Fruit fly (Drosophila melanogaster) whole organism, embryonic: ENCODE data around the gene Ilp7.

Experiments
- Atf6 ChIP-seq: fragments of 200-800 bp; sonication (Bioruptor generic); IDR thresholded peaks from 2 replicates; pipeline ENCODE4 v1.3.6; 2022; ENCODE audit warnings: missing biosample characterization, missing genetic modification characterization
- CG11247 ChIP-seq: fragments of 200-800 bp; sonication (Bioruptor generic); IDR thresholded peaks from 2 replicates; pipeline ENCODE4 v1.3.6; 2022; ENCODE audit warnings: missing biosample characterization, missing genetic modification characterization
- CG12391 ChIP-seq: fragments of 200-800 bp; sonication (Bioruptor generic); optimal IDR thresholded peaks from 3 replicates; lab custom pipeline; 2018; ENCODE audit warnings: missing biosample characterization, mild to moderate bottlenecking, missing genetic modification characterization, moderate library complexity
- CG13296 ChIP-seq: fragments of 200-800 bp; sonication (Bioruptor generic); optimal IDR thresholded peaks from 3 replicates; lab custom pipeline; 2018; ENCODE audit warnings: missing biosample characterization, mild to moderate bottlenecking, missing genetic modification characterization
- CG13894 ChIP-seq: fragments of 200-800 bp; sonication (Bioruptor generic); optimal IDR thresholded peaks from 3 replicates; lab custom pipeline; 2018; ENCODE audit warnings: missing biosample characterization, mild to moderate bottlenecking, missing genetic modification characterization, moderate library complexity
- CG14965 ChIP-seq: fragments of 200-800 bp; sonication (Bioruptor generic); optimal IDR thresholded peaks from 2 replicates; lab custom pipeline; 2016; ENCODE audit warnings: missing biosample characterization, missing genetic modification characterization, borderline replicate concordance
- CG15601 ChIP-seq: fragments of 200-800 bp; sonication (Bioruptor generic); optimal IDR thresholded peaks from 3 replicates; lab custom pipeline; 2019; ENCODE audit warnings: missing biosample characterization, mild to moderate bottlenecking, missing genetic modification characterization, moderate library complexity
- CG17328 ChIP-seq: fragments of 200-800 bp; sonication (Bioruptor generic); IDR thresholded peaks from 2 replicates; pipeline ENCODE4 v1.3.6; 2022; ENCODE audit warnings: missing biosample characterization, missing genetic modification characterization
- CG17802 ChIP-seq: fragments of 200-800 bp; sonication (Bioruptor generic); optimal IDR thresholded peaks from 2 replicates; lab custom pipeline; 2018; ENCODE audit warnings: missing biosample characterization, mild to moderate bottlenecking, missing genetic modification characterization, moderate library complexity
- CG1792 ChIP-seq: fragments of 200-800 bp; sonication (Bioruptor generic); optimal IDR thresholded peaks from 2 replicates; lab custom pipeline; 2016; ENCODE audit warnings: missing biosample characterization, missing genetic modification characterization
- CG2129 ChIP-seq: fragments of 200-800 bp; sonication (Bioruptor generic); IDR thresholded peaks from 2 replicates; pipeline ENCODE4 v1.3.6; 2022; ENCODE audit warnings: missing biosample characterization, missing genetic modification characterization; ENCODE audit not compliant: partially characterized antibody
- CG5180 ChIP-seq: fragments of 200-800 bp; sonication (Bioruptor generic); optimal IDR thresholded peaks from 3 replicates; lab custom pipeline; 2017; ENCODE audit warnings: missing biosample characterization, missing genetic modification characterization, mild to moderate bottlenecking, moderate library complexity, missing genetic modification reagents
- CG5245 ChIP-seq: fragments of 200-800 bp; sonication (Bioruptor generic); optimal IDR thresholded peaks from 3 replicates; lab custom pipeline; 2016; ENCODE audit warnings: missing biosample characterization, missing genetic modification characterization
- CG8944 ChIP-seq: fragments of 200-800 bp; sonication (Bioruptor generic); optimal IDR thresholded peaks from 3 replicates; lab custom pipeline; 2016; ENCODE audit warnings: missing biosample characterization, missing genetic modification characterization
- Chrac-16 ChIP-seq: fragments of 200-800 bp; sonication (Bioruptor generic); optimal IDR thresholded peaks from 3 replicates; lab custom pipeline; 2016; ENCODE audit warnings: missing biosample characterization, missing genetic modification characterization
- Dek ChIP-seq: fragments of 200-800 bp; sonication (Bioruptor generic); optimal IDR thresholded peaks from 3 replicates; lab custom pipeline; 2019; ENCODE audit warnings: missing biosample characterization, mild to moderate bottlenecking, missing genetic modification characterization, moderate library complexity
- Dip2 ChIP-seq: fragments of 200-800 bp; sonication (Bioruptor generic); IDR thresholded peaks from 2 replicates; pipeline ENCODE4 v1.3.6; 2022; ENCODE audit warnings: missing biosample characterization, missing genetic modification characterization
- Doc2 ChIP-seq: fragments of 200-800 bp; sonication (Bioruptor generic); IDR thresholded peaks from 2 replicates; pipeline ENCODE4 v1.3.6; 2022; ENCODE audit warnings: missing biosample characterization, missing genetic modification characterization
- E2f2 ChIP-seq: fragments of 200-800 bp; sonication (Bioruptor generic); IDR thresholded peaks from 2 replicates; pipeline ENCODE4 v1.3.6; 2022; ENCODE audit warnings: missing biosample characterization, missing genetic modification characterization
- HLH54F ChIP-seq: fragments of 200-800 bp; sonication (Bioruptor generic); optimal IDR thresholded peaks from 3 replicates; lab custom pipeline; 2016; ENCODE audit warnings: missing biosample characterization, missing genetic modification characterization
- Hr3 ChIP-seq: fragments of 200-800 bp; sonication (Bioruptor generic); optimal IDR thresholded peaks from 3 replicates; lab custom pipeline; 2016; ENCODE audit warnings: missing biosample characterization, missing genetic modification characterization
- Rx ChIP-seq: fragments of 200-800 bp; sonication (Bioruptor generic); IDR thresholded peaks from 2 replicates; pipeline ENCODE4 v1.3.6; 2022; ENCODE audit warnings: missing biosample characterization, missing genetic modification characterization
- Side ChIP-seq: fragments of 200-800 bp; sonication (Bioruptor generic); optimal IDR thresholded peaks from 2 replicates; lab custom pipeline; 2016; ENCODE audit warnings: missing biosample characterization, missing genetic modification characterization
- ab ChIP-seq: fragments of 200-800 bp; sonication (Bioruptor generic); optimal IDR thresholded peaks from 2 replicates; lab custom pipeline; 2016; ENCODE audit warnings: missing biosample characterization, missing genetic modification characterization
- al ChIP-seq: fragments of 200-800 bp; sonication (Bioruptor generic); IDR thresholded peaks from 2 replicates; pipeline ENCODE4 v1.3.6; 2022; ENCODE audit warnings: missing biosample characterization, missing genetic modification characterization
- chinmo ChIP-seq: fragments of 200-800 bp; sonication (Bioruptor generic); IDR thresholded peaks from 4 replicates; pipeline ENCODE4 v1.3.6; 2022; ENCODE audit warnings: missing biosample characterization, missing genetic modification characterization; ENCODE audit not compliant: partially characterized antibody
- crol ChIP-seq: fragments of 200-800 bp; sonication (Bioruptor generic); IDR thresholded peaks from 2 replicates; pipeline ENCODE4 v1.3.6; 2022; ENCODE audit warnings: missing biosample characterization, missing genetic modification characterization
- dimm ChIP-seq: fragments of 200-800 bp; sonication (Bioruptor generic); IDR thresholded peaks from 2 replicates; pipeline ENCODE4 v1.3.6; 2022; ENCODE audit warnings: missing biosample characterization, missing genetic modification characterization
- dpn ChIP-seq, 2 experiments: fragments of 200-800 bp; sonication (Bioruptor generic); optimal IDR thresholded peaks; 3 replicates each; lab custom pipeline; 2016; ENCODE audit warnings: missing biosample characterization in 2 of 2, missing genetic modification characterization in 2 of 2
- esg ChIP-seq: fragments of 200-800 bp; sonication (Bioruptor generic); conservative IDR thresholded peaks from 2 replicates; pipeline ENCODE4 v1.3.6; 2022; ENCODE audit warnings: missing biosample characterization, missing genetic modification characterization
- exex ChIP-seq: fragments of 200-800 bp; sonication (Bioruptor generic); optimal IDR thresholded peaks from 4 replicates; lab custom pipeline; 2018; ENCODE audit warnings: missing biosample characterization, mild to moderate bottlenecking, missing genetic modification characterization, moderate library complexity
- fu2 ChIP-seq: fragments of 200-800 bp; sonication (Bioruptor generic); optimal IDR thresholded peaks from 2 replicates; lab custom pipeline; 2016; ENCODE audit warnings: missing biosample characterization, missing genetic modification characterization
- lilli ChIP-seq: fragments of 200-800 bp; sonication (Bioruptor generic); optimal IDR thresholded peaks from 3 replicates; lab custom pipeline; 2016; ENCODE audit warnings: missing biosample characterization, missing genetic modification characterization
- lmd ChIP-seq: fragments of 200-800 bp; sonication (Bioruptor generic); IDR thresholded peaks from 2 replicates; pipeline ENCODE4 v1.3.6; 2022; ENCODE audit warnings: missing biosample characterization, missing genetic modification characterization
- lola ChIP-seq, 3 experiments: fragments of >200 bp in 2 of 3; fragments of 200-800 bp in 1 of 3; sonication (Bioruptor generic) in 1 of 3; optimal IDR thresholded peaks; 2 replicates each; lab custom pipeline; 2017 to 2019; ENCODE audit warnings: missing biosample characterization in 3 of 3, missing genetic modification characterization in 3 of 3, mild to moderate bottlenecking in 1 of 3, moderate library complexity in 1 of 3
- odd ChIP-seq: fragments of 200-800 bp; sonication (Bioruptor generic); optimal IDR thresholded peaks from 2 replicates; lab custom pipeline; 2017; ENCODE audit warnings: missing biosample characterization, mild to moderate bottlenecking, missing genetic modification characterization
- pan ChIP-seq, 4 experiments: fragments of >200 bp in 3 of 4; fragments of 200-800 bp in 1 of 4; sonication (Bioruptor generic) in 1 of 4; optimal IDR thresholded peaks in 3 of 4; IDR thresholded peaks in 1 of 4; 2 replicates each; pipeline versions ENCODE4 v1.3.6 to Lab custom; 2017 to 2022; ENCODE audit warnings: missing biosample characterization in 2 of 4, missing genetic modification characterization in 2 of 4, mixed read lengths in 1 of 4
- pnt ChIP-seq: fragments of 200-800 bp; sonication (Bioruptor generic); optimal IDR thresholded peaks from 3 replicates; lab custom pipeline; 2016; ENCODE audit warnings: missing biosample characterization, missing genetic modification characterization
- pros ChIP-seq: fragments of 200-800 bp; sonication (Bioruptor generic); optimal IDR thresholded peaks from 3 replicates; lab custom pipeline; 2019; ENCODE audit warnings: missing biosample characterization, mild to moderate bottlenecking, missing genetic modification characterization, moderate library complexity
- ranshi ChIP-seq: fragments of 200-800 bp; sonication (Bioruptor generic); IDR thresholded peaks from 2 replicates; pipeline ENCODE4 v1.3.6; 2022; ENCODE audit warnings: missing biosample characterization, missing genetic modification characterization
- salm ChIP-seq: fragments of 200-800 bp; sonication (Bioruptor generic); optimal IDR thresholded peaks from 2 replicates; lab custom pipeline; 2018; ENCODE audit warnings: missing biosample characterization, mild to moderate bottlenecking, missing genetic modification characterization
- schlank ChIP-seq: fragments of 200-800 bp; sonication (Bioruptor generic); optimal IDR thresholded peaks from 2 replicates; lab custom pipeline; 2018; ENCODE audit warnings: missing biosample characterization, mild to moderate bottlenecking, missing genetic modification characterization
- sd ChIP-seq: fragments of 200-800 bp; sonication (Bioruptor generic); optimal IDR thresholded peaks from 3 replicates; lab custom pipeline; 2018; ENCODE audit warnings: missing biosample characterization, mild to moderate bottlenecking, missing genetic modification characterization, moderate library complexity
- sens ChIP-seq: fragments of 200-800 bp; sonication (Bioruptor generic); peaks from one replicate; lab custom pipeline; 2016; ENCODE audit warnings: missing biosample characterization, missing genetic modification characterization
- stc ChIP-seq: fragments of 200-800 bp; sonication (Bioruptor generic); IDR thresholded peaks from 2 replicates; pipeline ENCODE4 v1.3.6; 2022; ENCODE audit warnings: missing biosample characterization, missing genetic modification characterization
- vfl ChIP-seq: fragments of 200-800 bp; sonication (Bioruptor generic); optimal IDR thresholded peaks from 2 replicates; lab custom pipeline; 2016; ENCODE audit warnings: missing biosample characterization, missing genetic modification characterization
- vvl ChIP-seq: fragments of 200-800 bp; sonication (Bioruptor generic); IDR thresholded peaks from 2 replicates; pipeline ENCODE4 v1.3.6; 2022; ENCODE audit warnings: missing biosample characterization, missing genetic modification characterization
- zfh1 ChIP-seq: fragments of 200-800 bp; sonication (Bioruptor generic); IDR thresholded peaks from 3 replicates; pipeline ENCODE4 v1.3.6; 2022; ENCODE audit warnings: missing biosample characterization, missing genetic modification characterization

Ilp7 gene

DNA sequence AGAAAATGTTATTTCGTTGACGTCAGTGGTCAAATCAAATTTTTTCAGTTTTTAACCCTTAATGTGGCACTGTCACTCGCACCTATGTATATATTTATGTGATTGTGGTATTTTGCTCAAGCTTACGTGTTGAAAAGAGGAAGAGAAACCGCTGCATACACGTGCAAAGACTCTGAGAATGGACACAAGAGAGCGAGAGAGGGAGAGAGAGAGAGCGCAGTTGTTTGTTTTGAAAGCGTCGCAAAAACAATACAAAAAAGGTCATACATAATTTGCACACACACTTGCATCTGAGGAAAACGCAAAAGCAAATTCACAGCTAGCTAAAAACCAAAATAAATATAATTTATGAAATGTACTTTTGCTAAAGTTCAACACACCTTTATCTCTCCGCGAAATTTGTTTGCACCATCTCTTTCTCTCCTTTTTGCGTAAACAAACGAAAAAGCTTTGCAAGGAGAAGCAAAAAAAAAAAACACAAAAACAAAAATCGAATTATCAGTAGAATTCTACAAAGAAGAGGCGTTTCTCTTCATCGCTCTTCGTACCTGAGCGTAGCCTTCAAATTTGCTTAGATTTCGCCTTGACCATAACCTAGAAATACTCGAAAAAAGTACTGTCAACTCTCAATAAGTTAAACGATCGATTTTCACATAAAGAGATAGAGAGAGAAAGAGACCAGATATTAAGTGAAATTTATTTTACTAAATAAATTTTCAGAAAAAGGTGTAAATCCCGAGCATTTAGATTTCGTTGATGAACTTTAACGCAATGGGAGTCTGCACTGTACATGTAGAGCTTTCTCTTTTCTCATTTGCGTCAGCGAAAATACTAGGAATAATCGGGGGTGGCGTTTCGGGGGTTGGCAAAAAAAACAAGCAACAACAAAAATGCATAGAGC is 4.9 kb downstream of the Ilp7 start (continued):
- TF ChIP-seq stc (GFP tag; lab: Robert Waterston, UW) (peak; percentile 38; the same call in 1 of the 2 replicates), E2f2 (GFP tag; lab: Robert Waterston, UW) (peak; percentile 19; the same call in 1 of the 2 replicates), CG11247 (GFP tag; lab: Robert Waterston, UW) (peak; percentile 50), CG2129 (GFP tag; lab: Robert Waterston, UW) (no peak), Atf6 (GFP tag; lab: Robert Waterston, UW) (peak; percentile 75), fu2 (peak; percentile 55), HLH54F (peak; percentile 50), esg (peak; percentile 32; the same call in 1 of the 2 replicates), CG5180 (no peak), vvl (GFP tag; lab: Robert Waterston, UW) (peak; percentile 83), CG13296 (GFP tag; lab: Kevin White, UChicago) (peak; percentile 27), vfl (peak; percentile 30), zfh1 (GFP tag; lab: Robert Waterston, UW) (peak; percentile 46; the same call in 2 of the 3 replicates), CG13894 (tag; lab: Kevin White, UChicago) (peak; percentile 59), sd (tag; lab: Kevin White, UChicago) (peak; percentile 3), pros (GFP tag; lab: Kevin White, UChicago) (peak; percentile 11), CG12391 (tag; lab: Kevin White, UChicago) (peak; percentile 28), odd (GFP tag; lab: Kevin White, UChicago) (no peak), sens (peak; percentile 76), Doc2 (GFP tag; lab: Robert Waterston, UW) (no peak), schlank (peak; percentile 10), lmd (GFP tag; lab: Robert Waterston, UW) (peak; percentile 71), chinmo (GFP tag; lab: Robert Waterston, UW) (peak; percentile 69; the same call in 2 of the 4 replicates), salm (tag; lab: Kevin White, UChicago) (no peak), Side (GFP tag; lab: Kevin White, UChicago) (peak; percentile 4), Dip2 (GFP tag; lab: Robert Waterston, UW) (no peak), CG14965 (GFP tag; lab: Kevin White, UChicago) (no peak), dimm (GFP tag; lab: Robert Waterston, UW) (no peak), pnt (GFP tag; lab: Kevin White, UChicago) (no peak), Dek (tag; lab: Kevin White, UChicago) (peak; percentile 59), lola (GFP tag; optimal IDR thresholded peaks at IDR 0.05; lab: Kevin White, UChicago) (no peak), ab (GFP tag; lab: Kevin White, UChicago) (no peak), CG8944 (GFP tag; lab: Kevin White, UChicago) (no peak), CG17802 (tag; lab: Kevin White, UChicago) (no peak), exex (tag; lab: Kevin White, UChicago) (no peak), pan (optimal IDR thresholded peaks at IDR 0.05; lab: Kevin White, UChicago) (no peak), pan (GFP tag; optimal IDR thresholded peaks at IDR 0.05 in 1 of 2, IDR thresholded peaks at IDR 0.05 in 1 of 2) (peak in 1 of 2 experiments; percentile 74), dpn (GFP tag; optimal IDR thresholded peaks at IDR 0.05; lab: Kevin White, UChicago) (peak in 1 of 2 experiments; percentile 47), al (GFP tag; lab: Robert Waterston, UW) (peak; percentile 73), Rx (peak; percentile 37), CG15601 (tag; lab: Kevin White, UChicago) (no peak), Chrac-16 (peak; percentile 15), crol (GFP tag; lab: Robert Waterston, UW) (no peak), CG1792 (GFP tag; lab: Kevin White, UChicago) (peak; percentile 12), Hr3 (GFP tag; lab: Kevin White, UChicago) (no peak), lilli (GFP tag; lab: Kevin White, UChicago) (peak; percentile 75), CG17328 (peak; percentile 53), CG5245 (GFP tag; lab: Kevin White, UChicago) (no peak), ranshi (peak; percentile 57; the same call in 1 of the 2 replicates)
